Worm (Caenorhabditis elegans) whole organism, midembryonic: Measurements from ENCODE around the gene inx-1.

ENCODE experiments used
- T22C8.4 ChIP-seq: fragments of 200-800 bp; sonication (Bioruptor generic); IDR thresholded peaks from 2 replicates; pipeline ENCODE4 v1.3.6; 2022; ENCODE audit warnings: missing genetic modification characterization, missing compliant biosample characterization
- cog-1 ChIP-seq: sonication (generic microtip); optimal IDR thresholded peaks from 2 replicates; lab custom pipeline; 2016; ENCODE audit warnings: missing genetic modification characterization, missing compliant biosample characterization
- flt-1 ChIP-seq: fragments of 200-800 bp; sonication (Bioruptor generic); IDR thresholded peaks from 2 replicates; pipeline ENCODE4 v1.3.6; 2022; ENCODE audit warnings: missing genetic modification characterization, missing compliant biosample characterization
- klf-2 ChIP-seq: fragments of 200-800 bp; sonication (Bioruptor generic); conservative IDR thresholded peaks from 2 replicates; pipeline ENCODE4 v1.3.6; 2022; ENCODE audit warnings: missing genetic modification reagents, missing genetic modification characterization, missing compliant biosample characterization
- med-1 ChIP-seq: sonication (generic microtip); optimal IDR thresholded peaks from 2 replicates; lab custom pipeline; 2017; ENCODE audit warnings: missing genetic modification characterization, mild to moderate bottlenecking, missing compliant biosample characterization, antibody characterized with exemption, missing genetic modification reagents; ENCODE audit not compliant: insufficient read depth
- ref-1 ChIP-seq: fragments of 200-800 bp; sonication (Bioruptor generic); conservative IDR thresholded peaks from 2 replicates; pipeline ENCODE4 v1.3.6; 2022; ENCODE audit warnings: missing genetic modification reagents, missing genetic modification characterization, missing compliant biosample characterization
- tab-1 ChIP-seq: fragments of 200-800 bp; sonication (Bioruptor generic); IDR thresholded peaks from 2 replicates; pipeline ENCODE4 v1.3.6; 2022; ENCODE audit warnings: missing genetic modification characterization, missing compliant biosample characterization
- ztf-23 ChIP-seq: fragments of 200-800 bp; sonication (Bioruptor generic); IDR thresholded peaks from 2 replicates; pipeline ENCODE4 v1.3.6; 2022; ENCODE audit warnings: missing genetic modification reagents, missing genetic modification characterization, missing compliant biosample characterization
- ztf-29 ChIP-seq: fragments of 200-800 bp; sonication (Bioruptor generic); IDR thresholded peaks from 2 replicates; pipeline ENCODE4 v1.3.6; 2022; ENCODE audit warnings: missing genetic modification reagents, missing genetic modification characterization, missing compliant biosample characterization

The inx-1 gene

ce11 chrX:6956299-6956698, at the start of gene inx-1:
Gene inx-1, minus strand, starts transcription at chrX:6956399.
- TF ChIP-seq T22C8.4 (GFP tag; lab: Robert Waterston, UW) (no peak), flt-1 (GFP tag; lab: Robert Waterston, UW) (no peak), ref-1 (GFP tag; lab: Robert Waterston, UW) (no peak), med-1 (GFP tag; lab: Kevin White, UChicago) (no peak), klf-2 (GFP tag; lab: Robert Waterston, UW) (no peak), tab-1 (GFP tag; lab: Robert Waterston, UW) (no peak), cog-1 (no peak), ztf-23 (no peak), ztf-29 (GFP tag; lab: Robert Waterston, UW) (no peak)

ce11 chrX:7005919-7006318, 49.7 kb upstream of the inx-1 start:
- TF ChIP-seq T22C8.4 (GFP tag; lab: Robert Waterston, UW) (no peak), ztf-29 (GFP tag; lab: Robert Waterston, UW) (no peak), tab-1 (GFP tag; lab: Robert Waterston, UW) (no peak), flt-1 (GFP tag; lab: Robert Waterston, UW) (no peak)

- TF ChIP-seq ztf-29 (GFP tag; lab: Robert Waterston, UW) (no peak), flt-1 (GFP tag; lab: Robert Waterston, UW) (no peak)
Measured at ce11 chrX:7005475-7005874, 49.3 kb upstream of the inx-1 start, which contains the start of gene tyra-2. Gene tyra-2, minus strand, starts transcription at chrX:7005575.

- TF ChIP-seq flt-1 (GFP tag; lab: Robert Waterston, UW) = no peak
- TF ChIP-seq klf-2 (GFP tag; lab: Robert Waterston, UW) = no peak
- no peak for TF ChIP-seq ref-1 (GFP tag; lab: Robert Waterston, UW)
- TF ChIP-seq med-1 (GFP tag; lab: Kevin White, UChicago) = no peak
Measured at ce11 chrX:7001933-7002332, 45.7 kb upstream of the inx-1 start.

ce11 chrX:6996448-6996847, 40.2 kb upstream of the inx-1 start, which contains the start of the genes F01E11.20 and tsp-16:
Gene F01E11.20, minus strand, starts transcription at chrX:6996548.
Gene tsp-16, minus strand, starts transcription at chrX:6996620.
- TF ChIP-seq T22C8.4 (GFP tag; lab: Robert Waterston, UW) (no peak), ztf-23 (no peak), cog-1 (no peak)

ce11 chrX:6991427-6991826, 35.2 kb upstream of the inx-1 start, which contains the start of gene ugt-57:
Gene ugt-57, plus strand, starts transcription at chrX:6991727.
- TF ChIP-seq tab-1 (GFP tag; lab: Robert Waterston, UW) = no peak
- TF ChIP-seq ref-1 (GFP tag; lab: Robert Waterston, UW) = no peak
- TF ChIP-seq cog-1 = no peak
- no peak for TF ChIP-seq T22C8.4 (GFP tag; lab: Robert Waterston, UW)
- TF ChIP-seq ztf-23 = no peak
- no peak for TF ChIP-seq flt-1 (GFP tag; lab: Robert Waterston, UW)
- no peak for TF ChIP-seq klf-2 (GFP tag; lab: Robert Waterston, UW)
- TF ChIP-seq ztf-29 (GFP tag; lab: Robert Waterston, UW) = no peak
- no peak for TF ChIP-seq med-1 (GFP tag; lab: Kevin White, UChicago)

ce11 chrX:6989342-6989741, 33.1 kb upstream of the inx-1 start, which contains the start of gene F01E11.18:
Gene F01E11.18, plus strand, starts transcription at chrX:6989642.
- no peak for TF ChIP-seq ztf-29 (GFP tag; lab: Robert Waterston, UW)
- no peak for TF ChIP-seq cog-1
- TF ChIP-seq tab-1 (GFP tag; lab: Robert Waterston, UW) = no peak
- no peak for TF ChIP-seq ref-1 (GFP tag; lab: Robert Waterston, UW)
- TF ChIP-seq flt-1 (GFP tag; lab: Robert Waterston, UW) = no peak
- TF ChIP-seq med-1 (GFP tag; lab: Kevin White, UChicago) = no peak
- TF ChIP-seq ztf-23 = no peak
- no peak for TF ChIP-seq klf-2 (GFP tag; lab: Robert Waterston, UW)
- no peak for TF ChIP-seq T22C8.4 (GFP tag; lab: Robert Waterston, UW)

ce11 chrX:6988212-6988611, 32.0 kb upstream of the inx-1 start:
- TF ChIP-seq cog-1 = no peak
- TF ChIP-seq tab-1 (GFP tag; lab: Robert Waterston, UW) = no peak
- TF ChIP-seq med-1 (GFP tag; lab: Kevin White, UChicago) = no peak
- no peak for TF ChIP-seq klf-2 (GFP tag; lab: Robert Waterston, UW)
- TF ChIP-seq T22C8.4 (GFP tag; lab: Robert Waterston, UW) = no peak
- TF ChIP-seq ztf-23 = no peak
- TF ChIP-seq ref-1 (GFP tag; lab: Robert Waterston, UW) = no peak
- no peak for TF ChIP-seq ztf-29 (GFP tag; lab: Robert Waterston, UW)
- no peak for TF ChIP-seq flt-1 (GFP tag; lab: Robert Waterston, UW)

- TF ChIP-seq ztf-29 (GFP tag; lab: Robert Waterston, UW) (no peak), T22C8.4 (GFP tag; lab: Robert Waterston, UW) (no peak), flt-1 (GFP tag; lab: Robert Waterston, UW) (no peak), ztf-23 (no peak), klf-2 (GFP tag; lab: Robert Waterston, UW) (no peak)
Measured at ce11 chrX:6971301-6971700, 15.1 kb upstream of the inx-1 start.

ce11 chrX:6970134-6970533, 13.9 kb upstream of the inx-1 start:
- TF ChIP-seq ztf-29 (GFP tag; lab: Robert Waterston, UW) = no peak

ce11 chrX:6968553-6968952, 12.4 kb upstream of the inx-1 start:
- TF ChIP-seq klf-2 (GFP tag; lab: Robert Waterston, UW) = no peak
- TF ChIP-seq T22C8.4 (GFP tag; lab: Robert Waterston, UW) = no peak
- no peak for TF ChIP-seq flt-1 (GFP tag; lab: Robert Waterston, UW)
- TF ChIP-seq ztf-29 (GFP tag; lab: Robert Waterston, UW) = no peak
- TF ChIP-seq cog-1 = no peak
- no peak for TF ChIP-seq med-1 (GFP tag; lab: Kevin White, UChicago)
